Worm (Caenorhabditis elegans) whole organism, mixed stage, embryonic: Measurements from ENCODE around the gene Y15E3A.4.

Source experiments
- cnd-1 ChIP-seq: fragments of 200-800 bp; sonication (Bioruptor generic); optimal IDR thresholded peaks from 2 replicates; lab custom pipeline; 2018; ENCODE audit warnings: mild to moderate bottlenecking, missing genetic modification characterization, missing compliant biosample characterization
- drap-1 ChIP-seq: fragments of 200-800 bp; sonication (Bioruptor generic); optimal IDR thresholded peaks from 3 replicates; lab custom pipeline; 2018; ENCODE audit warnings: mild to moderate bottlenecking, missing genetic modification characterization, missing compliant biosample characterization
- mls-2 ChIP-seq: sonication (generic microtip); optimal IDR thresholded peaks from 2 replicates; lab custom pipeline; 2016; ENCODE audit warnings: mild to moderate bottlenecking, missing genetic modification characterization, moderate library complexity, missing compliant biosample characterization
- nhr-76 ChIP-seq: sonication (generic microtip); optimal IDR thresholded peaks from 2 replicates; lab custom pipeline; 2017; ENCODE audit warnings: missing biosample characterization, missing genetic modification characterization
- sem-2 ChIP-seq: fragments of 200-800 bp; sonication (Bioruptor generic); optimal IDR thresholded peaks from 2 replicates; lab custom pipeline; 2018; ENCODE audit warnings: mild to moderate bottlenecking, missing genetic modification characterization, missing compliant biosample characterization
- unc-62 ChIP-seq: fragments of 150-350 bp; optimal IDR thresholded peaks from 2 replicates; lab custom pipeline; 2014; ENCODE audit warnings: missing biosample characterization, missing genetic modification reagents, missing genetic modification characterization
- ztf-11 ChIP-seq: fragments of 150-350 bp; optimal IDR thresholded peaks from 2 replicates; lab custom pipeline; 2014; ENCODE audit warnings: missing biosample characterization, missing genetic modification characterization

ce11 chrX:15336392-15336791 is 5.6 kb downstream of the Y15E3A.4 start:
- TF ChIP-seq mls-2 = no peak
- TF ChIP-seq unc-62 (GFP tag; lab: Kevin White, UChicago) = no peak
- no peak for TF ChIP-seq sem-2 (GFP tag; lab: Kevin White, UChicago)
- TF ChIP-seq drap-1 (GFP tag; lab: Kevin White, UChicago) = no peak
- TF ChIP-seq cnd-1 = no peak
- no peak for TF ChIP-seq nhr-76 (tag; lab: Kevin White, UChicago)
- TF ChIP-seq ztf-11 = no peak
